Worm (Caenorhabditis elegans): Measurements from ENCODE around the gene dgk-5.

- no peak for TF ChIP-seq flt-1 (GFP tag; IDR thresholded peaks at IDR 0.05)
- no peak for TF ChIP-seq cog-1 (tag; optimal IDR thresholded peaks at IDR 0.05)
- TF ChIP-seq ztf-29 (GFP tag; IDR thresholded peaks at IDR 0.05): no peak
- TF ChIP-seq klf-2 (GFP tag; conservative IDR thresholded peaks at IDR 0.05): no peak
- TF ChIP-seq T22C8.4 (GFP tag; IDR thresholded peaks at IDR 0.05): no peak
- TF ChIP-seq med-1 (GFP tag; optimal IDR thresholded peaks at IDR 0.05; ENCODE audit: insufficient read depth): no peak
Observed at ce11 chrII:6500161-6500560, 29.3 kb upstream of the dgk-5 start, which contains the start of gene R05G9.5.

Measured in whole organism, midembryonic.